Worm (Caenorhabditis elegans) whole organism, young adult: ENCODE measurements around the gene lin-36.

Source experiments
- B0035.1 ChIP-seq: sonication (generic microtip); optimal IDR thresholded peaks from 2 replicates; lab custom pipeline; 2016; ENCODE audit warnings: missing genetic modification characterization, mild to moderate bottlenecking, missing compliant biosample characterization, missing genotype, missing genetic modification reagents
- F10E7.11 ChIP-seq: sonication (generic microtip); optimal IDR thresholded peaks from 2 replicates; lab custom pipeline; 2017; ENCODE audit warnings: mild to moderate bottlenecking, missing genetic modification characterization, moderate library complexity, missing compliant biosample characterization
- F22D6.2 ChIP-seq: sonication (generic microtip); optimal IDR thresholded peaks from 2 replicates; lab custom pipeline; 2016; ENCODE audit warnings: mild to moderate bottlenecking, missing genetic modification characterization, missing compliant biosample characterization
- F23B12.7 ChIP-seq: sonication (generic microtip); optimal IDR thresholded peaks from 2 replicates; lab custom pipeline; 2017; ENCODE audit warnings: missing genetic modification characterization, mild to moderate bottlenecking, missing compliant biosample characterization, antibody characterized with exemption, moderate library complexity; ENCODE audit not compliant: insufficient read depth
- F37B4.10 ChIP-seq: fragments of 200-800 bp; sonication (Bioruptor generic); IDR thresholded peaks from 2 replicates; pipeline ENCODE4 v1.3.6; 2022; ENCODE audit warnings: missing genetic modification characterization, missing compliant biosample characterization
- F49E8.2 ChIP-seq: sonication (generic microtip); optimal IDR thresholded peaks from 3 replicates; lab custom pipeline; 2017; ENCODE audit warnings: missing genetic modification characterization, mild to moderate bottlenecking, missing compliant biosample characterization, antibody characterized with exemption, moderate library complexity; ENCODE audit not compliant: insufficient read depth
- F57C9.4 ChIP-seq: sonication (generic microtip); optimal IDR thresholded peaks from 2 replicates; lab custom pipeline; 2017; ENCODE audit warnings: mild to moderate bottlenecking, missing genetic modification characterization, missing compliant biosample characterization
- K11D2.4 ChIP-seq: fragments of 200-800 bp; sonication (Bioruptor generic); IDR thresholded peaks from 2 replicates; pipeline ENCODE4 v1.3.6; 2022; ENCODE audit warnings: missing genetic modification reagents, missing genetic modification characterization, missing compliant biosample characterization
- Y53G8AR.9 ChIP-seq: fragments of 200-800 bp; sonication (Bioruptor generic); conservative IDR thresholded peaks from 2 replicates; pipeline ENCODE4 v1.3.6; 2022; ENCODE audit warnings: missing genetic modification reagents, missing genetic modification characterization, missing compliant biosample characterization
- Y67H2A.10 ChIP-seq: fragments of 200-800 bp; sonication (Bioruptor generic); conservative IDR thresholded peaks from 2 replicates; pipeline ENCODE4 v1.3.6; 2022; ENCODE audit warnings: missing genetic modification reagents, missing genetic modification characterization, missing compliant biosample characterization
- Y95B8A.8 ChIP-seq: fragments of 200-800 bp; sonication (Bioruptor generic); IDR thresholded peaks from 2 replicates; pipeline ENCODE4 v1.3.6; 2022; ENCODE audit warnings: missing genetic modification reagents, missing genetic modification characterization, missing compliant biosample characterization
- ama-1 ChIP-seq, 3 experiments: fragments of 150-350 bp in 1 of 3; sonication (generic microtip) in 2 of 3; optimal IDR thresholded peaks; 2 replicates each; lab custom pipeline; 2014 to 2018; ENCODE audit warnings: missing biosample characterization in 2 of 3, missing genetic modification characterization in 2 of 3, missing genetic modification reagents in 2 of 3
- ceh-58 ChIP-seq: fragments of 200-800 bp; sonication (Bioruptor generic); IDR thresholded peaks from 2 replicates; pipeline ENCODE4 v1.3.6; 2022; ENCODE audit warnings: missing genetic modification characterization, missing compliant biosample characterization
- ceh-79 ChIP-seq: sonication (generic microtip); optimal IDR thresholded peaks from 2 replicates; lab custom pipeline; 2017; ENCODE audit warnings: mild to moderate bottlenecking, missing genetic modification characterization, missing compliant biosample characterization
- chd-7 ChIP-seq: sonication (generic microtip); optimal IDR thresholded peaks from 2 replicates; lab custom pipeline; 2016; ENCODE audit warnings: mild to moderate bottlenecking, missing genetic modification characterization, moderate library complexity, missing compliant biosample characterization
- die-1 ChIP-seq: sonication (generic microtip); optimal IDR thresholded peaks from 2 replicates; lab custom pipeline; 2016; ENCODE audit warnings: missing genotype, mild to moderate bottlenecking, missing genetic modification characterization, missing compliant biosample characterization
- ets-4 ChIP-seq: fragments of 200-800 bp; sonication (Bioruptor generic); optimal IDR thresholded peaks from 2 replicates; lab custom pipeline; 2018; ENCODE audit warnings: mild to moderate bottlenecking, missing genetic modification characterization, missing compliant biosample characterization
- him-1 ChIP-seq: sonication (generic microtip); optimal IDR thresholded peaks from 2 replicates; lab custom pipeline; 2016; ENCODE audit warnings: missing genotype, missing genetic modification reagents, missing genetic modification characterization, missing compliant biosample characterization
- hmg-1.2 ChIP-seq: fragments of 200-800 bp; sonication (Bioruptor generic); IDR thresholded peaks from 2 replicates; pipeline ENCODE4 v1.3.6; 2022; ENCODE audit warnings: missing genetic modification reagents, missing genetic modification characterization, missing compliant biosample characterization
- hsf-1 ChIP-seq: fragments of 200-800 bp; sonication (Bioruptor generic); IDR thresholded peaks from 2 replicates; pipeline ENCODE4 v1.3.6; 2022; ENCODE audit warnings: missing genetic modification reagents, missing genetic modification characterization, missing compliant biosample characterization
- lag-1 ChIP-seq: fragments of 200-800 bp; sonication (Bioruptor generic); IDR thresholded peaks from 2 replicates; pipeline ENCODE4 v1.3.6; 2022; ENCODE audit warnings: missing genetic modification reagents, missing genetic modification characterization, missing compliant biosample characterization
- lsl-1 ChIP-seq: fragments of 200-800 bp; sonication (Bioruptor generic); optimal IDR thresholded peaks from 2 replicates; lab custom pipeline; 2018; ENCODE audit warnings: mild to moderate bottlenecking, missing genetic modification characterization, moderate library complexity, missing compliant biosample characterization
- lsy-27 ChIP-seq: sonication (generic microtip); optimal IDR thresholded peaks from 2 replicates; lab custom pipeline; 2017; ENCODE audit warnings: missing genetic modification characterization, mild to moderate bottlenecking, missing compliant biosample characterization, antibody characterized with exemption, missing genotype, borderline replicate concordance; ENCODE audit not compliant: insufficient read depth
- madf-10 ChIP-seq: sonication (generic microtip); optimal IDR thresholded peaks from 2 replicates; lab custom pipeline; 2016; ENCODE audit warnings: mild to moderate bottlenecking, missing genetic modification characterization, missing compliant biosample characterization
- madf-3 ChIP-seq: fragments of 200-800 bp; sonication (Bioruptor generic); IDR thresholded peaks from 2 replicates; pipeline ENCODE4 v1.3.6; 2022; ENCODE audit warnings: missing genetic modification reagents, missing genetic modification characterization, missing compliant biosample characterization
- nhr-27 ChIP-seq: fragments of 200-800 bp; sonication (Bioruptor generic); optimal IDR thresholded peaks from 2 replicates; lab custom pipeline; 2018; ENCODE audit warnings: mild to moderate bottlenecking, missing genetic modification characterization, moderate library complexity, missing compliant biosample characterization
- rpc-1 ChIP-seq, 2 experiments: fragments of 150-350 bp in 1 of 2; sonication (generic microtip) in 1 of 2; optimal IDR thresholded peaks; 2 replicates each; lab custom pipeline; 2014 to 2018; ENCODE audit warnings: missing biosample characterization in 1 of 2, missing genetic modification characterization in 1 of 2, missing genetic modification reagents in 1 of 2, missing genotype in 1 of 2
- sdz-38 ChIP-seq: sonication (generic microtip); optimal IDR thresholded peaks from 2 replicates; lab custom pipeline; 2016; ENCODE audit warnings: missing genotype, missing genetic modification characterization, missing compliant biosample characterization
- sea-2 ChIP-seq: fragments of 200-800 bp; sonication (Bioruptor generic); IDR thresholded peaks from 2 replicates; pipeline ENCODE4 v1.3.6; 2022; ENCODE audit warnings: missing genetic modification characterization, missing compliant biosample characterization
- snpc-1.1 ChIP-seq: sonication (generic microtip); optimal IDR thresholded peaks from 2 replicates; lab custom pipeline; 2017; ENCODE audit warnings: missing genetic modification characterization, mild to moderate bottlenecking, missing compliant biosample characterization, antibody characterized with exemption, moderate library complexity, missing genotype, missing genetic modification reagents; ENCODE audit not compliant: insufficient read depth
- snpc-1.3 ChIP-seq: sonication (generic microtip); optimal IDR thresholded peaks from 2 replicates; lab custom pipeline; 2017; ENCODE audit warnings: missing genetic modification characterization, mild to moderate bottlenecking, missing compliant biosample characterization, antibody characterized with exemption, moderate library complexity, missing genotype, missing genetic modification reagents; ENCODE audit not compliant: insufficient read depth
- snpc-3.4 ChIP-seq: sonication (generic microtip); optimal IDR thresholded peaks from 2 replicates; lab custom pipeline; 2017; ENCODE audit warnings: missing genetic modification characterization, mild to moderate bottlenecking, missing compliant biosample characterization, antibody characterized with exemption, moderate library complexity, missing genotype, missing genetic modification reagents
- snpc-4 ChIP-seq, 5 experiments: fragments of 150-350 bp in 1 of 5; sonication (generic microtip) in 4 of 5; optimal IDR thresholded peaks; 2 replicates each; lab custom pipeline; 2014 to 2018; ENCODE audit warnings: missing genetic modification characterization in 5 of 5, missing biosample characterization in 3 of 5, antibody characterized with exemption in 2 of 5, mild to moderate bottlenecking in 2 of 5, missing compliant biosample characterization in 2 of 5, missing genotype in 2 of 5, moderate library complexity in 2 of 5, missing genetic modification reagents in 1 of 5
- somi-1 ChIP-seq: fragments of 200-800 bp; sonication (Bioruptor generic); optimal IDR thresholded peaks from 2 replicates; lab custom pipeline; 2018; ENCODE audit warnings: mild to moderate bottlenecking, missing genetic modification characterization, missing compliant biosample characterization
- tbp1 ChIP-seq: fragments of 200-800 bp; sonication (Bioruptor generic); optimal IDR thresholded peaks from 2 replicates; lab custom pipeline; 2018; ENCODE audit warnings: mild to moderate bottlenecking, missing genetic modification characterization, missing compliant biosample characterization
- tlf-1 ChIP-seq: fragments of 200-800 bp; sonication (Bioruptor generic); optimal IDR thresholded peaks from 2 replicates; lab custom pipeline; 2018; ENCODE audit warnings: mild to moderate bottlenecking, missing genetic modification characterization, missing compliant biosample characterization
- unc-62 ChIP-seq: fragments of 150-350 bp; optimal IDR thresholded peaks from 2 replicates; lab custom pipeline; 2014; ENCODE audit warnings: missing biosample characterization, missing genetic modification reagents, missing genetic modification characterization
- ztf-18 ChIP-seq: sonication (generic microtip); optimal IDR thresholded peaks from 2 replicates; lab custom pipeline; 2016; ENCODE audit warnings: missing genotype, mild to moderate bottlenecking, missing genetic modification characterization, missing compliant biosample characterization
- ztf-25 ChIP-seq: fragments of 200-800 bp; sonication (Bioruptor generic); IDR thresholded peaks from 2 replicates; pipeline ENCODE4 v1.3.6; 2022; ENCODE audit warnings: missing genetic modification reagents, missing genetic modification characterization, missing compliant biosample characterization
- ztf-26 ChIP-seq: sonication (generic microtip); optimal IDR thresholded peaks from 2 replicates; lab custom pipeline; 2017; ENCODE audit warnings: missing genetic modification characterization, missing compliant biosample characterization
- ztf-28 ChIP-seq: fragments of 200-800 bp; sonication (Bioruptor generic); IDR thresholded peaks from 2 replicates; pipeline ENCODE4 v1.3.6; 2022; ENCODE audit warnings: missing genetic modification reagents, missing genetic modification characterization, missing compliant biosample characterization

lin-36 gene

ce11 chrIII:8037941-8038340 lies 17.3 kb upstream of the lin-36 start, which contains the start of gene dpf-6:
dpf-6 (plus strand) TSS chrIII:8038241.
- no peak for TF ChIP-seq him-1
- no peak for TF ChIP-seq ama-1 (optimal IDR thresholded peaks at IDR 0.05; lab: Kevin White, UChicago)
- no peak for TF ChIP-seq ama-1 (GFP tag; optimal IDR thresholded peaks at IDR 0.05; lab: Kevin White, UChicago)
- no peak for TF ChIP-seq F22D6.2 (tag; lab: Kevin White, UChicago)
- no peak for TF ChIP-seq F37B4.10 (GFP tag; lab: Robert Waterston, UW)
- no peak for TF ChIP-seq die-1 (tag; lab: Kevin White, UChicago)
- no peak for TF ChIP-seq somi-1
- no peak for TF ChIP-seq snpc-1.3 (tag; lab: Kevin White, UChicago)

DNA sequence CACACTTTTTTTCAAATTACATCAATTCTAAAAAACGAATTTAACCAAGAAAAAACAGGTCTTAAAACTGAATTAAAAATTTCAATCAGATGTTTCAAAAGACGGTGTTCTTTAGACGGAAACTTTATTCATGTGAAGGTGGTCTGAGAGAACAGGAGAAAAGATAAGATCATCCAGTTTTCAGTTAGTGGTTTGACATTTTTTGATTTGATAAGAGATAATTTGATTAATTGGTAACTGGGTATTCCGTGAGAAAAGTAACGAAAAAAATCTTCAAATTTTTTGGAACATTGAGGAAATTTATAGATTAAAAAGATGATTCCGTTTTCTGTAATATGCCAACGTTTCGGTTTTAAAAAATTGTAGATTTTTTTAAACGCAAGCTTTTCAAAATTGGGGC lies 15.8 kb upstream of the lin-36 start:
- TF ChIP-seq K11D2.4 (GFP tag; lab: Robert Waterston, UW) (no peak), F10E7.11 (tag; lab: Kevin White, UChicago) (no peak), sea-2 (GFP tag; lab: Robert Waterston, UW) (no peak), hmg-1.2 (GFP tag; lab: Robert Waterston, UW) (no peak), lag-1 (no peak), snpc-1.1 (tag; lab: Kevin White, UChicago) (no peak)

DNA sequence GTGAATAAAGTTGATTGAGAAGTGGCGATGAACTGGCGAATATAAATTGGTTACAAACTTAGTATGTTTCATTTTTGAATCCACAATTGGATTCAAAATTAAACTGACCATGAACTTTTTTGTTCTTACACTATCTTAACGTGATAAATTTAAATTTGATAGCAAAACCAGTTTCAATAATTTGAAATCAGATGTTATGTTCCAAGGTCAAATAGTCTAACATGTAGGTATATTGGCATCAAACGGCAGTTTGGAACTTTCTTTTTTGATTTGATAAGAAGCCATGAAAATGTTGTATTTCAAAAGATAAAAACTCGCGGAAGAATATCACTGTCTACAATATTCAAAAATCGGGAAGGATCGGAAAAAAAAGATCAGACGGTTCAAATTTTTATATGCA lies 15.4 kb upstream of the lin-36 start:
- TF ChIP-seq F23B12.7 (tag; lab: Kevin White, UChicago) (no peak), him-1 (no peak), Y53G8AR.9 (GFP tag; lab: Robert Waterston, UW) (no peak), tlf-1 (GFP tag; lab: Kevin White, UChicago) (no peak), nhr-27 (no peak), ztf-18 (tag; lab: Kevin White, UChicago) (no peak), ets-4 (no peak), chd-7 (tag; lab: Kevin White, UChicago) (no peak), sdz-38 (no peak), rpc-1 (optimal IDR thresholded peaks at IDR 0.05; lab: Kevin White, UChicago) (no peak), rpc-1 (tag; optimal IDR thresholded peaks at IDR 0.05; lab: Kevin White, UChicago) (no peak), hsf-1 (no peak), ceh-79 (no peak), lsy-27 (tag; lab: Kevin White, UChicago) (no peak), B0035.1 (tag; lab: Kevin White, UChicago) (no peak), Y67H2A.10 (no peak), ceh-58 (GFP tag; lab: Robert Waterston, UW) (no peak), snpc-3.4 (tag; lab: Kevin White, UChicago) (no peak), ztf-25 (GFP tag; lab: Robert Waterston, UW) (no peak)

- TF ChIP-seq ztf-18 (tag; lab: Kevin White, UChicago) = no peak
- TF ChIP-seq Y95B8A.8 (GFP tag; lab: Robert Waterston, UW) = no peak
Observed at ce11 chrIII:8033534-8033933, 12.9 kb upstream of the lin-36 start, which contains the start of gene F44B9.10. F44B9.10 (minus strand) TSS chrIII:8033634.

ce11 chrIII:8030963-8031362 lies 10.3 kb upstream of the lin-36 start, which contains the start of gene F44B9.9:
F44B9.9 (minus strand) TSS chrIII:8031063.
- TF ChIP-seq snpc-4 (GFP tag; optimal IDR thresholded peaks at IDR 0.05; lab: Kevin White, UChicago) = no peak
- no peak for TF ChIP-seq snpc-4 (tag; optimal IDR thresholded peaks at IDR 0.05; lab: Kevin White, UChicago)
- TF ChIP-seq tbp1 = no peak
- TF ChIP-seq ztf-26 (tag; lab: Kevin White, UChicago) = no peak
- TF ChIP-seq F22D6.2 (tag; lab: Kevin White, UChicago) = no peak
- no peak for TF ChIP-seq madf-3 (GFP tag; lab: Robert Waterston, UW)
- no peak for TF ChIP-seq unc-62
- no peak for TF ChIP-seq lsl-1 (GFP tag; lab: Kevin White, UChicago)
- TF ChIP-seq snpc-3.4 (tag; lab: Kevin White, UChicago) = no peak
- no peak for TF ChIP-seq ztf-28 (GFP tag; lab: Robert Waterston, UW)
- TF ChIP-seq hmg-1.2 (GFP tag; lab: Robert Waterston, UW) = no peak
- no peak for TF ChIP-seq F57C9.4
- TF ChIP-seq F49E8.2 = no peak
- no peak for TF ChIP-seq madf-10 (tag; lab: Kevin White, UChicago)
